Fruit fly (Drosophila melanogaster) whole organism, embryonic: ENCODE measurements around the gene Nrx-IV.
A peak's percentile ranks its signal among the peaks of the same experiment; 100 is the strongest.

Source experiments
- Ada2b ChIP-seq: fragments of 200-800 bp; sonication (Bioruptor generic); IDR thresholded peaks from 2 replicates; pipeline ENCODE4 v1.3.6; 2022; ENCODE audit warnings: missing biosample characterization, missing genetic modification characterization
- B-H2 ChIP-seq: fragments of 200-800 bp; sonication (Bioruptor generic); optimal IDR thresholded peaks from 2 replicates; lab custom pipeline; 2018; ENCODE audit warnings: missing biosample characterization, mild to moderate bottlenecking, missing genetic modification characterization
- Bgb ChIP-seq: fragments of 200-800 bp; sonication (Bioruptor generic); IDR thresholded peaks from 2 replicates; pipeline ENCODE4 v1.3.6; 2022; ENCODE audit warnings: missing biosample characterization, missing genetic modification characterization; ENCODE audit not compliant: partially characterized antibody
- CG11093 ChIP-seq: fragments of 200-800 bp; sonication (Bioruptor generic); IDR thresholded peaks from 3 replicates; pipeline ENCODE4 v1.3.6; 2022; ENCODE audit warnings: missing biosample characterization, missing genetic modification characterization
- CG11504 ChIP-seq: fragments of 200-800 bp; sonication (Bioruptor generic); optimal IDR thresholded peaks from 3 replicates; lab custom pipeline; 2019; ENCODE audit warnings: missing biosample characterization, mild to moderate bottlenecking, missing genetic modification characterization, moderate library complexity
- CG12659 ChIP-seq: fragments of 200-800 bp; sonication (Bioruptor generic); optimal IDR thresholded peaks from 3 replicates; lab custom pipeline; 2017; ENCODE audit warnings: mild to moderate bottlenecking, missing biosample characterization, missing genetic modification reagents, missing genetic modification characterization
- CG13287 ChIP-seq: fragments of 200-800 bp; sonication (Bioruptor generic); IDR thresholded peaks from 2 replicates; pipeline ENCODE4 v1.3.6; 2022; ENCODE audit warnings: missing biosample characterization, missing genetic modification characterization; ENCODE audit not compliant: partially characterized antibody
- CG13624 ChIP-seq: fragments of 200-800 bp; sonication (Bioruptor generic); optimal IDR thresholded peaks from 2 replicates; lab custom pipeline; 2016; ENCODE audit warnings: missing biosample characterization, missing genetic modification characterization
- CG16815 ChIP-seq: fragments of 200-800 bp; sonication (Bioruptor generic); optimal IDR thresholded peaks from 3 replicates; lab custom pipeline; 2017; ENCODE audit warnings: missing biosample characterization, mild to moderate bottlenecking, missing genetic modification characterization
- CG17328 ChIP-seq: fragments of 200-800 bp; sonication (Bioruptor generic); IDR thresholded peaks from 2 replicates; pipeline ENCODE4 v1.3.6; 2022; ENCODE audit warnings: missing biosample characterization, missing genetic modification characterization
- CG17829 ChIP-seq: fragments of 200-800 bp; optimal IDR thresholded peaks from 2 replicates; lab custom pipeline; 2019; ENCODE audit warnings: missing biosample characterization, mild to moderate bottlenecking, missing genetic modification characterization, moderate library complexity
- CG30403 ChIP-seq: fragments of 200-800 bp; sonication (Bioruptor generic); optimal IDR thresholded peaks from 3 replicates; lab custom pipeline; 2016; ENCODE audit warnings: missing biosample characterization, missing genetic modification characterization
- CG6175 ChIP-seq: fragments of 200-800 bp; sonication (Bioruptor generic); IDR thresholded peaks from 3 replicates; pipeline ENCODE4 v1.3.6; 2022; ENCODE audit warnings: missing biosample characterization, missing genetic modification characterization
- CG7963 ChIP-seq: fragments of 200-800 bp; sonication (Bioruptor generic); IDR thresholded peaks from 3 replicates; pipeline ENCODE4 v1.3.6; 2022; ENCODE audit warnings: missing biosample characterization, missing genetic modification characterization; ENCODE audit not compliant: partially characterized antibody
- Dp ChIP-seq: fragments of 200-800 bp; sonication (Bioruptor generic); optimal IDR thresholded peaks from 2 replicates; lab custom pipeline; 2018; ENCODE audit warnings: missing biosample characterization, mild to moderate bottlenecking, missing genetic modification characterization, moderate library complexity
- Drgx ChIP-seq: fragments of 200-800 bp; sonication (Bioruptor generic); IDR thresholded peaks from 2 replicates; pipeline ENCODE4 v1.3.6; 2022; ENCODE audit warnings: missing biosample characterization, missing genetic modification characterization
- Fer1 ChIP-seq: fragments of 200-800 bp; sonication (Bioruptor generic); optimal IDR thresholded peaks from 2 replicates; lab custom pipeline; 2017; ENCODE audit warnings: missing biosample characterization, mild to moderate bottlenecking, missing genetic modification characterization
- HLH4C ChIP-seq: fragments of 200-800 bp; sonication (Bioruptor generic); IDR thresholded peaks from 3 replicates; pipeline ENCODE4 v1.3.6; 2022; ENCODE audit warnings: missing biosample characterization, missing genetic modification characterization; ENCODE audit not compliant: partially characterized antibody
- HLH54F ChIP-seq: fragments of 200-800 bp; sonication (Bioruptor generic); optimal IDR thresholded peaks from 3 replicates; lab custom pipeline; 2016; ENCODE audit warnings: missing biosample characterization, missing genetic modification characterization
- HmgZ ChIP-seq: fragments of 200-800 bp; sonication (Bioruptor generic); optimal IDR thresholded peaks from 2 replicates; lab custom pipeline; 2018; ENCODE audit warnings: missing biosample characterization, mild to moderate bottlenecking, missing genetic modification characterization
- Hmr ChIP-seq: fragments of 200-800 bp; sonication (Bioruptor generic); optimal IDR thresholded peaks from 3 replicates; lab custom pipeline; 2017; ENCODE audit warnings: mild to moderate bottlenecking, missing biosample characterization, missing genetic modification reagents, missing genetic modification characterization
- Kr ChIP-seq: fragments of 200-800 bp; sonication (Bioruptor generic); optimal IDR thresholded peaks from 2 replicates; lab custom pipeline; 2017; ENCODE audit warnings: missing biosample characterization, mild to moderate bottlenecking, missing genetic modification characterization
- Optix ChIP-seq: fragments of 200-800 bp; sonication (Bioruptor generic); IDR thresholded peaks from 3 replicates; pipeline ENCODE4 v1.3.6; 2022; ENCODE audit warnings: missing biosample characterization, missing genetic modification characterization
- Poxn ChIP-seq: fragments of 200-800 bp; sonication (Bioruptor generic); IDR thresholded peaks from 2 replicates; pipeline ENCODE4 v1.3.6; 2022; ENCODE audit warnings: missing biosample characterization, missing genetic modification characterization
- Side ChIP-seq: fragments of 200-800 bp; sonication (Bioruptor generic); optimal IDR thresholded peaks from 2 replicates; lab custom pipeline; 2016; ENCODE audit warnings: missing biosample characterization, missing genetic modification characterization
- ara ChIP-seq: fragments of 200-800 bp; sonication (Bioruptor generic); IDR thresholded peaks from 2 replicates; pipeline ENCODE4 v1.3.6; 2022; ENCODE audit warnings: missing biosample characterization, missing genetic modification characterization
- ato ChIP-seq: fragments of 200-800 bp; sonication (Bioruptor generic); IDR thresholded peaks from 2 replicates; pipeline ENCODE4 v1.3.6; 2022; ENCODE audit warnings: missing biosample characterization, missing genetic modification characterization; ENCODE audit not compliant: partially characterized antibody
- bsh ChIP-seq, 2 experiments: fragments of 200-800 bp; sonication (Bioruptor generic); optimal IDR thresholded peaks; 2 replicates each; lab custom pipeline; 2017 to 2018; ENCODE audit warnings: mild to moderate bottlenecking in 2 of 2, missing biosample characterization in 2 of 2, missing genetic modification characterization in 2 of 2, moderate library complexity in 1 of 2
- cas ChIP-seq: fragments of 200-800 bp; sonication (Bioruptor generic); IDR thresholded peaks from 2 replicates; pipeline ENCODE4 v1.3.6; 2022; ENCODE audit warnings: missing biosample characterization, missing genetic modification characterization
- corto ChIP-seq: fragments of 200-800 bp; sonication (Bioruptor generic); optimal IDR thresholded peaks from 2 replicates; lab custom pipeline; 2016; ENCODE audit warnings: missing biosample characterization, mild to moderate bottlenecking, missing genetic modification characterization, moderate library complexity
- ems ChIP-seq: fragments of 200-800 bp; sonication (Bioruptor generic); optimal IDR thresholded peaks from 3 replicates; lab custom pipeline; 2016; ENCODE audit warnings: missing biosample characterization, missing genetic modification characterization
- gce ChIP-seq: fragments of 200-800 bp; sonication (Bioruptor generic); IDR thresholded peaks from 3 replicates; pipeline ENCODE4 v1.3.6; 2022; ENCODE audit warnings: missing biosample characterization, missing genetic modification characterization
- gfzf ChIP-seq: fragments of 200-800 bp; sonication (Bioruptor generic); optimal IDR thresholded peaks from 2 replicates; lab custom pipeline; 2016; ENCODE audit warnings: missing biosample characterization, mild to moderate bottlenecking, missing genetic modification characterization, moderate library complexity
- gsb-n ChIP-seq: fragments of 200-800 bp; sonication (Bioruptor generic); optimal IDR thresholded peaks from 3 replicates; lab custom pipeline; 2018; ENCODE audit warnings: missing biosample characterization, mild to moderate bottlenecking, missing genetic modification characterization
- lbe ChIP-seq: fragments of 200-800 bp; sonication (Bioruptor generic); optimal IDR thresholded peaks from 2 replicates; lab custom pipeline; 2016; ENCODE audit warnings: missing biosample characterization, mild to moderate bottlenecking, missing genetic modification characterization
- nom ChIP-seq: fragments of 200-800 bp; sonication (Bioruptor generic); optimal IDR thresholded peaks from 2 replicates; lab custom pipeline; 2017; ENCODE audit warnings: missing biosample characterization, missing genetic modification characterization, mild to moderate bottlenecking, moderate library complexity, missing genetic modification reagents
- pros ChIP-seq: fragments of 200-800 bp; sonication (Bioruptor generic); optimal IDR thresholded peaks from 3 replicates; lab custom pipeline; 2019; ENCODE audit warnings: missing biosample characterization, mild to moderate bottlenecking, missing genetic modification characterization, moderate library complexity
- sens ChIP-seq: fragments of 200-800 bp; sonication (Bioruptor generic); peaks from one replicate; lab custom pipeline; 2016; ENCODE audit warnings: missing biosample characterization, missing genetic modification characterization
- sens-2 ChIP-seq: fragments of 200-800 bp; sonication (Bioruptor generic); IDR thresholded peaks from 2 replicates; pipeline ENCODE4 v1.3.6; 2022; ENCODE audit warnings: missing biosample characterization, missing genetic modification characterization
- sob ChIP-seq: fragments of 200-800 bp; sonication (Bioruptor generic); IDR thresholded peaks from 2 replicates; pipeline ENCODE4 v1.3.6; 2022; ENCODE audit warnings: missing biosample characterization, missing genetic modification characterization
- tna ChIP-seq: fragments of 200-800 bp; sonication (Bioruptor generic); IDR thresholded peaks from 2 replicates; pipeline ENCODE4 v1.3.6; 2022; ENCODE audit warnings: missing biosample characterization, missing genetic modification characterization; ENCODE audit not compliant: partially characterized antibody
- vfl ChIP-seq: fragments of 200-800 bp; sonication (Bioruptor generic); optimal IDR thresholded peaks from 2 replicates; lab custom pipeline; 2016; ENCODE audit warnings: missing biosample characterization, missing genetic modification characterization
- vnd ChIP-seq: fragments of 200-800 bp; sonication (Bioruptor generic); IDR thresholded peaks from 3 replicates; pipeline ENCODE4 v1.3.6; 2022; ENCODE audit warnings: missing biosample characterization, missing genetic modification characterization; ENCODE audit not compliant: partially characterized antibody
- zfh1 ChIP-seq: fragments of 200-800 bp; sonication (Bioruptor generic); IDR thresholded peaks from 3 replicates; pipeline ENCODE4 v1.3.6; 2022; ENCODE audit warnings: missing biosample characterization, missing genetic modification characterization
- zfh2 ChIP-seq: fragments of 200-800 bp; sonication (Bioruptor generic); optimal IDR thresholded peaks from 2 replicates; lab custom pipeline; 2016; ENCODE audit warnings: missing biosample characterization, missing genetic modification characterization

The Nrx-IV gene

dm6 chr3L:12114188-12114587 lies 32.1 kb upstream of the Nrx-IV start (continued):
- 0 out of 2 replicates have a peak, but pooled peaks have one; percentile 41 for TF ChIP-seq sens-2 (GFP tag; lab: Robert Waterston, UW)
- TF ChIP-seq CG17328 (GFP tag; lab: Robert Waterston, UW) = peak; percentile 53; the same call in 1 of the 2 replicates
- TF ChIP-seq CG11504 (tag; lab: Kevin White, UChicago) = peak; percentile 32

- TF ChIP-seq nom = peak; percentile 78
- TF ChIP-seq Drgx (GFP tag; lab: Robert Waterston, UW) = peak; percentile 65
- TF ChIP-seq sens (GFP tag; lab: Kevin White, UChicago) = peak; percentile 66
- peak; percentile 91 for TF ChIP-seq lbe (GFP tag; lab: Kevin White, UChicago)
- TF ChIP-seq bsh (GFP tag; optimal IDR thresholded peaks at IDR 0.05; lab: Kevin White, UChicago) = peak in 1 of 2 experiments; percentile 81
- TF ChIP-seq corto (GFP tag; lab: Kevin White, UChicago) = peak; percentile 90
- no peak for TF ChIP-seq ems (GFP tag; lab: Kevin White, UChicago)
- TF ChIP-seq CG6175 (GFP tag; lab: Robert Waterston, UW) = no peak
These were observed 31.2 kb upstream of the Nrx-IV start for dm6 chr3L:12115103-12115502.

dm6 chr3L:12115966-12116735 lies 30.2 kb upstream of the Nrx-IV start, which contains the start of gene vers:
vers (plus strand) TSS chr3L:12116101.
- TF ChIP-seq zfh2 (peak; percentile 33), CG13287 (GFP tag; lab: Robert Waterston, UW) (peak; percentile 98), B-H2 (GFP tag; lab: Kevin White, UChicago) (peak; percentile 43), CG13624 (GFP tag; lab: Kevin White, UChicago) (peak; percentile 50), Kr (GFP tag; lab: Kevin White, UChicago) (no peak), gsb-n (tag; lab: Kevin White, UChicago) (peak; percentile 19), HLH4C (GFP tag; lab: Robert Waterston, UW) (peak; percentile 90), Dp (GFP tag; lab: Kevin White, UChicago) (peak; percentile 98), zfh1 (GFP tag; lab: Robert Waterston, UW) (peak; percentile 40; the same call in 1 of the 3 replicates), HLH54F (peak; percentile 25), Side (GFP tag; lab: Kevin White, UChicago) (peak; percentile 28), CG17829 (tag; lab: Kevin White, UChicago) (peak; percentile 42), cas (GFP tag; lab: Robert Waterston, UW) (no peak), vfl (GFP tag; lab: Kevin White, UChicago) (peak; percentile 12), Poxn (GFP tag; lab: Robert Waterston, UW) (no peak), Fer1 (GFP tag; lab: Kevin White, UChicago) (peak; percentile 32), Hmr (GFP tag; lab: Kevin White, UChicago) (no peak), tna (peak; percentile 83), gfzf (peak; percentile 12), CG16815 (GFP tag; lab: Kevin White, UChicago) (no peak), pros (GFP tag; lab: Kevin White, UChicago) (no peak), ara (GFP tag; lab: Robert Waterston, UW) (0 out of 2 replicates have a peak, but pooled peaks have one; percentile 10), sob (peak; percentile 56), gce (no peak), Ada2b (GFP tag; lab: Robert Waterston, UW) (no peak), CG30403 (peak; percentile 19), Bgb (GFP tag; lab: Robert Waterston, UW) (peak; percentile 95), ato (GFP tag; lab: Robert Waterston, UW) (peak; percentile 95), CG12659 (peak; percentile 50), CG7963 (GFP tag; lab: Robert Waterston, UW) (peak; percentile 82), vnd (GFP tag; lab: Robert Waterston, UW) (peak; percentile 84), HmgZ (peak; percentile 43), CG11093 (GFP tag; lab: Robert Waterston, UW) (peak; percentile 17; the same call in 1 of the 3 replicates), Optix (no peak)
